Fruit fly (Drosophila melanogaster) whole organism, embryonic: ENCODE results near the gene CG1774.
A peak's percentile ranks its signal among the peaks of the same experiment; 100 is the strongest.

ENCODE experiments used
- ATbp ChIP-seq: fragments of 200-800 bp; sonication (Bioruptor generic); optimal IDR thresholded peaks from 2 replicates; lab custom pipeline; 2017; ENCODE audit warnings: missing biosample characterization, mild to moderate bottlenecking, missing genetic modification characterization, missing genetic modification reagents
- Adf1 ChIP-seq: fragments of 200-800 bp; sonication (Bioruptor generic); IDR thresholded peaks from 2 replicates; pipeline ENCODE4 v1.3.6; 2022; ENCODE audit warnings: missing biosample characterization, missing genetic modification characterization
- B-H1 ChIP-seq: fragments of 200-800 bp; sonication (Bioruptor generic); IDR thresholded peaks from 3 replicates; pipeline ENCODE4 v1.3.6; 2022; ENCODE audit warnings: missing biosample characterization, missing genetic modification characterization
- BEAF-32 ChIP-seq: fragments of 200-800 bp; sonication (Bioruptor generic); optimal IDR thresholded peaks from 3 replicates; lab custom pipeline; 2017; ENCODE audit warnings: missing biosample characterization, missing genetic modification characterization, mild to moderate bottlenecking, moderate library complexity, missing genetic modification reagents
- CG10979 ChIP-seq: fragments of 200-800 bp; sonication (Bioruptor generic); optimal IDR thresholded peaks from 2 replicates; lab custom pipeline; 2018; ENCODE audit warnings: missing biosample characterization, mild to moderate bottlenecking, missing genetic modification characterization, moderate library complexity
- CG11504 ChIP-seq: fragments of 200-800 bp; sonication (Bioruptor generic); optimal IDR thresholded peaks from 3 replicates; lab custom pipeline; 2019; ENCODE audit warnings: missing biosample characterization, mild to moderate bottlenecking, missing genetic modification characterization, moderate library complexity
- CG12744 ChIP-seq: fragments of 200-800 bp; sonication (Bioruptor generic); optimal IDR thresholded peaks from 2 replicates; lab custom pipeline; 2016; ENCODE audit warnings: missing biosample characterization, missing genetic modification characterization
- CG14441 ChIP-seq: fragments of 200-800 bp; sonication (Bioruptor generic); IDR thresholded peaks from 2 replicates; pipeline ENCODE4 v1.3.6; 2022; ENCODE audit warnings: missing biosample characterization, missing genetic modification characterization
- CG1603 ChIP-seq: fragments of 200-800 bp; sonication (Bioruptor generic); optimal IDR thresholded peaks from 2 replicates; lab custom pipeline; 2019; ENCODE audit warnings: missing biosample characterization, mild to moderate bottlenecking, missing genetic modification characterization, moderate library complexity
- CG16815 ChIP-seq: fragments of 200-800 bp; sonication (Bioruptor generic); optimal IDR thresholded peaks from 3 replicates; lab custom pipeline; 2017; ENCODE audit warnings: missing biosample characterization, mild to moderate bottlenecking, missing genetic modification characterization
- CG17328 ChIP-seq: fragments of 200-800 bp; sonication (Bioruptor generic); IDR thresholded peaks from 2 replicates; pipeline ENCODE4 v1.3.6; 2022; ENCODE audit warnings: missing biosample characterization, missing genetic modification characterization
- CG17829 ChIP-seq: fragments of 200-800 bp; optimal IDR thresholded peaks from 2 replicates; lab custom pipeline; 2019; ENCODE audit warnings: missing biosample characterization, mild to moderate bottlenecking, missing genetic modification characterization, moderate library complexity
- CG18619 ChIP-seq: fragments of 200-800 bp; sonication (Bioruptor generic); optimal IDR thresholded peaks from 3 replicates; lab custom pipeline; 2017; ENCODE audit warnings: missing biosample characterization, mild to moderate bottlenecking, missing genetic modification characterization
- CG2129 ChIP-seq: fragments of 200-800 bp; sonication (Bioruptor generic); IDR thresholded peaks from 2 replicates; pipeline ENCODE4 v1.3.6; 2022; ENCODE audit warnings: missing biosample characterization, missing genetic modification characterization; ENCODE audit not compliant: partially characterized antibody
- CG30020 ChIP-seq: fragments of 200-800 bp; optimal IDR thresholded peaks from 2 replicates; lab custom pipeline; 2019; ENCODE audit warnings: missing biosample characterization, mild to moderate bottlenecking, missing genetic modification characterization, moderate library complexity
- CG3065 ChIP-seq: fragments of 200-800 bp; sonication (Bioruptor generic); optimal IDR thresholded peaks from 2 replicates; lab custom pipeline; 2016; ENCODE audit warnings: missing biosample characterization, missing genetic modification characterization
- CG8290 ChIP-seq, 3 experiments: fragments of 200-800 bp; sonication (Bioruptor generic); optimal IDR thresholded peaks; 2 replicates each; lab custom pipeline; 2016 to 2019; ENCODE audit warnings: missing biosample characterization in 3 of 3, missing genetic modification characterization in 3 of 3, mild to moderate bottlenecking in 2 of 3, moderate library complexity in 1 of 3
- CG9932 ChIP-seq: fragments of 200-800 bp; sonication (Bioruptor generic); IDR thresholded peaks from 2 replicates; pipeline ENCODE4 v1.3.6; 2022; ENCODE audit warnings: missing biosample characterization, missing genetic modification characterization
- D19A ChIP-seq: fragments of 200-800 bp; optimal IDR thresholded peaks from 3 replicates; lab custom pipeline; 2019; ENCODE audit warnings: missing biosample characterization, mild to moderate bottlenecking, missing genetic modification characterization, moderate library complexity
- Doc3 ChIP-seq: fragments of 200-800 bp; sonication (Bioruptor generic); IDR thresholded peaks from 3 replicates; pipeline ENCODE4 v1.3.6; 2022; ENCODE audit warnings: missing biosample characterization, missing genetic modification characterization; ENCODE audit not compliant: partially characterized antibody
- Elba2 ChIP-seq: fragments of 200-800 bp; sonication (Bioruptor generic); optimal IDR thresholded peaks from 3 replicates; lab custom pipeline; 2016; ENCODE audit warnings: missing biosample characterization, missing genetic modification characterization
- Fer1 ChIP-seq: fragments of 200-800 bp; sonication (Bioruptor generic); optimal IDR thresholded peaks from 2 replicates; lab custom pipeline; 2017; ENCODE audit warnings: missing biosample characterization, mild to moderate bottlenecking, missing genetic modification characterization
- Mad ChIP-seq: fragments of 200-800 bp; sonication (Bioruptor generic); optimal IDR thresholded peaks from 2 replicates; lab custom pipeline; 2016; ENCODE audit warnings: missing biosample characterization, missing genetic modification characterization
- Neu2 ChIP-seq: fragments of 200-800 bp; sonication (Bioruptor generic); optimal IDR thresholded peaks from 3 replicates; lab custom pipeline; 2016; ENCODE audit warnings: missing biosample characterization, missing genetic modification characterization, borderline replicate concordance
- Nf-YA ChIP-seq: fragments of 200-800 bp; sonication (Bioruptor generic); IDR thresholded peaks from 2 replicates; pipeline ENCODE4 v1.3.6; 2022; ENCODE audit warnings: missing biosample characterization, missing genetic modification characterization
- NfI ChIP-seq: fragments of 200-800 bp; sonication (Bioruptor generic); optimal IDR thresholded peaks from 3 replicates; lab custom pipeline; 2018; ENCODE audit warnings: missing biosample characterization, mild to moderate bottlenecking, missing genetic modification characterization, moderate library complexity
- Optix ChIP-seq: fragments of 200-800 bp; sonication (Bioruptor generic); IDR thresholded peaks from 3 replicates; pipeline ENCODE4 v1.3.6; 2022; ENCODE audit warnings: missing biosample characterization, missing genetic modification characterization
- PHDP ChIP-seq: fragments of 200-800 bp; sonication (Bioruptor generic); optimal IDR thresholded peaks from 3 replicates; lab custom pipeline; 2018; ENCODE audit warnings: missing biosample characterization, mild to moderate bottlenecking, missing genetic modification characterization, moderate library complexity
- Six4 ChIP-seq: fragments of 200-800 bp; sonication (Bioruptor generic); optimal IDR thresholded peaks from 2 replicates; lab custom pipeline; 2016; ENCODE audit warnings: missing biosample characterization, missing genetic modification characterization
- Sry-β ChIP-seq: fragments of 200-800 bp; sonication (Bioruptor generic); optimal IDR thresholded peaks from 2 replicates; lab custom pipeline; 2018; ENCODE audit warnings: missing biosample characterization, mild to moderate bottlenecking, missing genetic modification characterization, moderate library complexity
- amos ChIP-seq: fragments of 200-800 bp; sonication (Bioruptor generic); IDR thresholded peaks from 2 replicates; pipeline ENCODE4 v1.3.6; 2022; ENCODE audit warnings: missing biosample characterization, missing genetic modification characterization; ENCODE audit not compliant: partially characterized antibody
- chm ChIP-seq: fragments of 200-800 bp; sonication (Bioruptor generic); IDR thresholded peaks from 2 replicates; pipeline ENCODE4 v1.3.6; 2022; ENCODE audit warnings: missing biosample characterization, missing genetic modification characterization
- dimm ChIP-seq: fragments of 200-800 bp; sonication (Bioruptor generic); IDR thresholded peaks from 2 replicates; pipeline ENCODE4 v1.3.6; 2022; ENCODE audit warnings: missing biosample characterization, missing genetic modification characterization
- en ChIP-seq: fragments of 200-800 bp; sonication (Bioruptor generic); optimal IDR thresholded peaks from 2 replicates; lab custom pipeline; 2016; ENCODE audit warnings: missing biosample characterization, missing genetic modification characterization
- esg ChIP-seq: fragments of 200-800 bp; sonication (Bioruptor generic); conservative IDR thresholded peaks from 2 replicates; pipeline ENCODE4 v1.3.6; 2022; ENCODE audit warnings: missing biosample characterization, missing genetic modification characterization
- grn ChIP-seq: fragments of 200-800 bp; sonication (Bioruptor generic); optimal IDR thresholded peaks from 3 replicates; lab custom pipeline; 2017; ENCODE audit warnings: missing biosample characterization, missing genetic modification characterization
- ham ChIP-seq: fragments of 200-800 bp; sonication (Bioruptor generic); IDR thresholded peaks from 2 replicates; pipeline ENCODE4 v1.3.6; 2022; ENCODE audit warnings: missing biosample characterization, missing genetic modification characterization
- kah ChIP-seq: fragments of 200-800 bp; sonication (Bioruptor generic); optimal IDR thresholded peaks from 2 replicates; lab custom pipeline; 2018; ENCODE audit warnings: missing biosample characterization, mild to moderate bottlenecking, missing genetic modification characterization
- pfk ChIP-seq: fragments of 200-800 bp; sonication (Bioruptor generic); optimal IDR thresholded peaks from 2 replicates; lab custom pipeline; 2018; ENCODE audit warnings: missing biosample characterization, mild to moderate bottlenecking, missing genetic modification characterization, moderate library complexity
- pnt ChIP-seq: fragments of 200-800 bp; sonication (Bioruptor generic); optimal IDR thresholded peaks from 3 replicates; lab custom pipeline; 2016; ENCODE audit warnings: missing biosample characterization, missing genetic modification characterization
- psq ChIP-seq: fragments of 200-800 bp; sonication (Bioruptor generic); optimal IDR thresholded peaks from 2 replicates; lab custom pipeline; 2017; ENCODE audit warnings: missing biosample characterization, missing genetic modification characterization
- ro ChIP-seq: fragments of 200-800 bp; sonication (Bioruptor generic); IDR thresholded peaks from 2 replicates; pipeline ENCODE4 v1.3.6; 2022; ENCODE audit warnings: missing biosample characterization, missing genetic modification characterization
- schlank ChIP-seq: fragments of 200-800 bp; sonication (Bioruptor generic); optimal IDR thresholded peaks from 2 replicates; lab custom pipeline; 2018; ENCODE audit warnings: missing biosample characterization, mild to moderate bottlenecking, missing genetic modification characterization
- scrt ChIP-seq: fragments of 200-800 bp; sonication (Bioruptor generic); optimal IDR thresholded peaks from 2 replicates; lab custom pipeline; 2018; ENCODE audit warnings: missing biosample characterization, mild to moderate bottlenecking, missing genetic modification characterization, moderate library complexity
- sima ChIP-seq: fragments of 200-800 bp; sonication (Bioruptor generic); optimal IDR thresholded peaks from 2 replicates; lab custom pipeline; 2016; ENCODE audit warnings: missing biosample characterization, missing genetic modification characterization
- slou ChIP-seq: fragments of 200-800 bp; sonication (Bioruptor generic); optimal IDR thresholded peaks from 3 replicates; lab custom pipeline; 2016; ENCODE audit warnings: missing biosample characterization, missing genetic modification characterization
- vnd ChIP-seq: fragments of 200-800 bp; sonication (Bioruptor generic); IDR thresholded peaks from 3 replicates; pipeline ENCODE4 v1.3.6; 2022; ENCODE audit warnings: missing biosample characterization, missing genetic modification characterization; ENCODE audit not compliant: partially characterized antibody
- zf30C ChIP-seq: fragments of 200-800 bp; sonication (Bioruptor generic); optimal IDR thresholded peaks from 3 replicates; lab custom pipeline; 2018; ENCODE audit warnings: missing biosample characterization, mild to moderate bottlenecking, missing genetic modification characterization

The CG1774 gene

dm6 chr3R:31592256-31592879 lies at the start of gene CG1774:
Gene CG1774, plus strand, starts transcription at chr3R:31592803.
- peak; percentile 23 for TF ChIP-seq grn (GFP tag; lab: Kevin White, UChicago)
- 0 out of 2 replicates have a peak, but pooled peaks have one; percentile 48 for TF ChIP-seq ham (GFP tag; lab: Robert Waterston, UW)
- peak; percentile 73 for TF ChIP-seq zf30C (GFP tag; lab: Kevin White, UChicago)
- no peak for TF ChIP-seq Doc3 (GFP tag; lab: Robert Waterston, UW)
- TF ChIP-seq pnt: peak; percentile 64
- TF ChIP-seq Mad (GFP tag; lab: Kevin White, UChicago): peak; percentile 45
- TF ChIP-seq slou (GFP tag; lab: Kevin White, UChicago): peak; percentile 33
- no peak for TF ChIP-seq kah (GFP tag; lab: Kevin White, UChicago)
- no peak for TF ChIP-seq CG30020 (tag; lab: Kevin White, UChicago)
- TF ChIP-seq dimm (GFP tag; lab: Robert Waterston, UW): peak; percentile 46; the same call in 1 of the 2 replicates
- peak; percentile 37 for TF ChIP-seq Six4
- no peak for TF ChIP-seq CG8290 (GFP tag; optimal IDR thresholded peaks at IDR 0.05; lab: Kevin White, UChicago)
- peak in 1 of 2 experiments; percentile 94 for TF ChIP-seq CG8290 (tag; optimal IDR thresholded peaks at IDR 0.05; lab: Kevin White, UChicago)
- TF ChIP-seq CG16815: peak; percentile 60
- peak; percentile 61 for TF ChIP-seq CG17328 (GFP tag; lab: Robert Waterston, UW)
- peak; percentile 58 for TF ChIP-seq ATbp (GFP tag; lab: Kevin White, UChicago)
- TF ChIP-seq NfI (GFP tag; lab: Kevin White, UChicago): peak; percentile 79
- TF ChIP-seq CG18619 (GFP tag; lab: Kevin White, UChicago): peak; percentile 71
- peak; percentile 41; the same call in 1 of the 3 replicates for TF ChIP-seq B-H1 (GFP tag; lab: Robert Waterston, UW)
- peak; percentile 52 for TF ChIP-seq en (GFP tag; lab: Kevin White, UChicago)
- TF ChIP-seq ro (GFP tag; lab: Robert Waterston, UW): 0 out of 2 replicates have a peak, but pooled peaks have one; percentile 46
- TF ChIP-seq chm (GFP tag; lab: Robert Waterston, UW): peak; percentile 39; the same call in 1 of the 2 replicates
- no peak for TF ChIP-seq CG3065 (GFP tag; lab: Kevin White, UChicago)
- peak; percentile 60; the same call in 1 of the 2 replicates for TF ChIP-seq esg (GFP tag; lab: Robert Waterston, UW)
- no peak for TF ChIP-seq Sry-β (GFP tag; lab: Kevin White, UChicago)
- TF ChIP-seq PHDP (tag; lab: Kevin White, UChicago): peak; percentile 86
- TF ChIP-seq CG11504: peak; percentile 81
- TF ChIP-seq Nf-YA (GFP tag; lab: Robert Waterston, UW): peak; percentile 44; the same call in 1 of the 2 replicates
- TF ChIP-seq CG10979 (tag; lab: Kevin White, UChicago): peak; percentile 65
- peak; percentile 88 for TF ChIP-seq Fer1 (GFP tag; lab: Kevin White, UChicago)
- TF ChIP-seq Elba2 (GFP tag; lab: Kevin White, UChicago): no peak
- peak; percentile 54 for TF ChIP-seq D19A (tag; lab: Kevin White, UChicago)
- TF ChIP-seq CG17829 (tag; lab: Kevin White, UChicago): peak; percentile 68
- TF ChIP-seq Neu2 (GFP tag; lab: Kevin White, UChicago): no peak
- TF ChIP-seq CG9932 (GFP tag; lab: Robert Waterston, UW): peak; percentile 83
- TF ChIP-seq schlank (tag; lab: Kevin White, UChicago): peak; percentile 78
- no peak for TF ChIP-seq CG2129 (GFP tag; lab: Robert Waterston, UW)
- TF ChIP-seq Optix (GFP tag; lab: Robert Waterston, UW): 0 out of 3 replicates have a peak, but pooled peaks have one; percentile 52
- peak; percentile 83 for TF ChIP-seq CG14441
- TF ChIP-seq psq (GFP tag; lab: Kevin White, UChicago): no peak
- TF ChIP-seq vnd (GFP tag; lab: Robert Waterston, UW): no peak
- no peak for TF ChIP-seq amos (GFP tag; lab: Robert Waterston, UW)
- TF ChIP-seq CG1603: peak; percentile 83
- TF ChIP-seq Adf1 (GFP tag; lab: Robert Waterston, UW): peak; percentile 47; the same call in 1 of the 2 replicates
- TF ChIP-seq scrt: peak; percentile 81
- no peak for TF ChIP-seq pfk (GFP tag; lab: Kevin White, UChicago)
- peak; percentile 8 for TF ChIP-seq sima (GFP tag; lab: Kevin White, UChicago)
- peak; percentile 79 for TF ChIP-seq CG12744
- no peak for TF ChIP-seq BEAF-32 (GFP tag; lab: Kevin White, UChicago)
